Fruit fly (Drosophila melanogaster): ENCODE data around the gene Afti.

Afti gene

dm6 chr3R:14283754-14284421 is 42.6 kb downstream of the Afti start (continued):
- peak in 1 of 2 experiments; percentile 94 for TF ChIP-seq Hr78 (GFP tag; optimal IDR thresholded peaks at IDR 0.05)
- peak; percentile 96 for TF ChIP-seq CG4328 (GFP tag; optimal IDR thresholded peaks at IDR 0.05)
- TF ChIP-seq sens (GFP tag) = peak; percentile 99
- TF ChIP-seq nerfin-2 (GFP tag; IDR thresholded peaks at IDR 0.05; ENCODE audit: partially characterized antibody) = no peak
- TF ChIP-seq CG9817 (tag; optimal IDR thresholded peaks at IDR 0.05) = peak; percentile 98
- peak; percentile 97 for TF ChIP-seq Bteb2 (GFP tag; optimal IDR thresholded peaks at IDR 0.05)
- peak; percentile 97 for TF ChIP-seq CG13123 (GFP tag; optimal IDR thresholded peaks at IDR 0.05)
- TF ChIP-seq CG14965 (GFP tag; optimal IDR thresholded peaks at IDR 0.05; ENCODE audit: borderline replicate concordance) = peak; percentile 22
- TF ChIP-seq CG16815 (GFP tag; optimal IDR thresholded peaks at IDR 0.05) = peak; percentile 98
- no peak for TF ChIP-seq sc (optimal IDR thresholded peaks at IDR 0.05)
- TF ChIP-seq sc (GFP tag; optimal IDR thresholded peaks at IDR 0.05) = peak; percentile 98
- peak; percentile 99 for TF ChIP-seq Hmr (GFP tag; optimal IDR thresholded peaks at IDR 0.05)
- TF ChIP-seq yki (optimal IDR thresholded peaks at IDR 0.05) = peak; percentile 64
- peak; percentile 99 for TF ChIP-seq PHDP (tag; optimal IDR thresholded peaks at IDR 0.05)
- peak; percentile 28 to 75 for TF ChIP-seq crp (GFP tag; optimal IDR thresholded peaks at IDR 0.05)
- no peak for TF ChIP-seq CG11456 (GFP tag; IDR thresholded peaks at IDR 0.05)
- TF ChIP-seq CoRest (tag; optimal IDR thresholded peaks at IDR 0.05) = peak; percentile 99
- TF ChIP-seq CG10366 (GFP tag; IDR thresholded peaks at IDR 0.05) = no peak
- peak; percentile 26 for TF ChIP-seq CG9797 (GFP tag; optimal IDR thresholded peaks at IDR 0.05)
- TF ChIP-seq Asciz (GFP tag; optimal IDR thresholded peaks at IDR 0.05) = peak; percentile 99
- peak; percentile 74 for TF ChIP-seq ab (GFP tag; optimal IDR thresholded peaks at IDR 0.05)
- peak; percentile 97 for TF ChIP-seq CG12155 (GFP tag; optimal IDR thresholded peaks at IDR 0.05)
- TF ChIP-seq so (GFP tag; IDR thresholded peaks at IDR 0.05) = no peak
- no peak for TF ChIP-seq klu (GFP tag; IDR thresholded peaks at IDR 0.05)
- no peak for TF ChIP-seq CG14014 (GFP tag; IDR thresholded peaks at IDR 0.05)
- no peak for TF ChIP-seq Bgb (GFP tag; IDR thresholded peaks at IDR 0.05; ENCODE audit: partially characterized antibody)
- no peak for TF ChIP-seq CG6175 (GFP tag; IDR thresholded peaks at IDR 0.05)
- TF ChIP-seq Ssrp (tag; optimal IDR thresholded peaks at IDR 0.05) = peak; percentile 98
- peak; percentile 98 for TF ChIP-seq CG12071 (GFP tag; optimal IDR thresholded peaks at IDR 0.05)
- no peak for TF ChIP-seq hbn (GFP tag; IDR thresholded peaks at IDR 0.05; ENCODE audit: partially characterized antibody)
- TF ChIP-seq CG9437 (GFP tag; optimal IDR thresholded peaks at IDR 0.05) = peak; percentile 95
- TF ChIP-seq scrt (GFP tag; optimal IDR thresholded peaks at IDR 0.05) = peak; percentile 98
- no peak for TF ChIP-seq CG6689 (GFP tag; IDR thresholded peaks at IDR 0.05)
- peak; percentile 92 for TF ChIP-seq CG10543 (GFP tag; optimal IDR thresholded peaks at IDR 0.05)
- TF ChIP-seq CG8281 (tag; optimal IDR thresholded peaks at IDR 0.05) = peak; percentile 94
- no peak for TF ChIP-seq CG9215 (GFP tag; IDR thresholded peaks at IDR 0.05)
- TF ChIP-seq ap (GFP tag; IDR thresholded peaks at IDR 0.05) = no peak
- peak; percentile 99 for TF ChIP-seq Hsf (GFP tag; optimal IDR thresholded peaks at IDR 0.05)
- peak; percentile 92 for TF ChIP-seq Atf3 (GFP tag; optimal IDR thresholded peaks at IDR 0.05)
- TF ChIP-seq shn (GFP tag; optimal IDR thresholded peaks at IDR 0.05) = peak; percentile 87
- TF ChIP-seq sens-2 (GFP tag; IDR thresholded peaks at IDR 0.05) = no peak
- TF ChIP-seq Nf-YB (GFP tag; optimal IDR thresholded peaks at IDR 0.05) = peak; percentile 90
- TF ChIP-seq CG2875 (GFP tag; optimal IDR thresholded peaks at IDR 0.05) = peak; percentile 98
- TF ChIP-seq CG10462 (GFP tag; optimal IDR thresholded peaks at IDR 0.05) = peak; percentile 97
- peak; percentile 90 for TF ChIP-seq CG18011 (GFP tag; optimal IDR thresholded peaks at IDR 0.05)
- peak; percentile 97 for TF ChIP-seq CG4820 (GFP tag; optimal IDR thresholded peaks at IDR 0.05)
- TF ChIP-seq CG3407 (GFP tag; optimal IDR thresholded peaks at IDR 0.05) = peak; percentile 97
- peak; percentile 93 for TF ChIP-seq CG33557 (GFP tag; optimal IDR thresholded peaks at IDR 0.05)
- TF ChIP-seq tna (GFP tag; IDR thresholded peaks at IDR 0.05; ENCODE audit: partially characterized antibody) = no peak
- no peak for TF ChIP-seq Lpt (GFP tag; optimal IDR thresholded peaks at IDR 0.05)

Measured in whole organism, embryonic.